Fruit fly (Drosophila melanogaster) whole organism, embryonic: Measurements from ENCODE around the gene Ripalpha.

Experiments
- Ada2b ChIP-seq: fragments of 200-800 bp; sonication (Bioruptor generic); IDR thresholded peaks from 2 replicates; pipeline ENCODE4 v1.3.6; 2022; ENCODE audit warnings: missing biosample characterization, missing genetic modification characterization
- Atf6 ChIP-seq: fragments of 200-800 bp; sonication (Bioruptor generic); IDR thresholded peaks from 2 replicates; pipeline ENCODE4 v1.3.6; 2022; ENCODE audit warnings: missing biosample characterization, missing genetic modification characterization
- CG10543 ChIP-seq: fragments of 200-800 bp; sonication (Bioruptor generic); optimal IDR thresholded peaks from 3 replicates; lab custom pipeline; 2017; ENCODE audit warnings: missing biosample characterization, mild to moderate bottlenecking, missing genetic modification characterization, moderate library complexity
- CG10959 ChIP-seq: fragments of 200-800 bp; sonication (Bioruptor generic); IDR thresholded peaks from 2 replicates; pipeline ENCODE4 v1.3.6; 2022; ENCODE audit warnings: missing biosample characterization, missing genetic modification characterization
- CG12299 ChIP-seq: fragments of 200-800 bp; sonication (Bioruptor generic); optimal IDR thresholded peaks from 2 replicates; lab custom pipeline; 2018; ENCODE audit warnings: missing biosample characterization, mild to moderate bottlenecking, missing genetic modification characterization
- CG14667 ChIP-seq: fragments of 200-800 bp; sonication (Bioruptor generic); IDR thresholded peaks from 2 replicates; pipeline ENCODE4 v1.3.6; 2022; ENCODE audit warnings: missing biosample characterization, missing genetic modification characterization
- CG17186 ChIP-seq: fragments of 200-800 bp; sonication (Bioruptor generic); optimal IDR thresholded peaks from 3 replicates; lab custom pipeline; 2017; ENCODE audit warnings: missing biosample characterization, missing genetic modification reagents, missing genetic modification characterization
- CG18011 ChIP-seq: fragments of 200-800 bp; sonication (Bioruptor generic); optimal IDR thresholded peaks from 2 replicates; lab custom pipeline; 2017; ENCODE audit warnings: missing biosample characterization, missing genetic modification characterization, mild to moderate bottlenecking, moderate library complexity, missing genotype
- CG18476 ChIP-seq: fragments of 200-800 bp; sonication (Bioruptor generic); optimal IDR thresholded peaks from 2 replicates; lab custom pipeline; 2016; ENCODE audit warnings: missing biosample characterization, mild to moderate bottlenecking, missing genetic modification characterization
- CG18619 ChIP-seq: fragments of 200-800 bp; sonication (Bioruptor generic); optimal IDR thresholded peaks from 3 replicates; lab custom pipeline; 2017; ENCODE audit warnings: missing biosample characterization, mild to moderate bottlenecking, missing genetic modification characterization
- CG3163 ChIP-seq: fragments of 200-800 bp; sonication (Bioruptor generic); optimal IDR thresholded peaks from 3 replicates; lab custom pipeline; 2016; ENCODE audit warnings: missing biosample characterization, missing genetic modification characterization
- CG32532 ChIP-seq: fragments of 200-800 bp; sonication (Bioruptor generic); IDR thresholded peaks from 2 replicates; pipeline ENCODE4 v1.3.6; 2022; ENCODE audit warnings: missing biosample characterization, missing genetic modification characterization
- CG33213 ChIP-seq: fragments of 200-800 bp; sonication (Bioruptor generic); optimal IDR thresholded peaks from 3 replicates; lab custom pipeline; 2016; ENCODE audit warnings: missing biosample characterization, missing genetic modification characterization
- CG3407 ChIP-seq: fragments of 200-800 bp; sonication (Bioruptor generic); optimal IDR thresholded peaks from 2 replicates; lab custom pipeline; 2018; ENCODE audit warnings: missing biosample characterization, mild to moderate bottlenecking, missing genetic modification characterization
- CG4328 ChIP-seq: fragments of 200-800 bp; sonication (Bioruptor generic); optimal IDR thresholded peaks from 3 replicates; lab custom pipeline; 2017; ENCODE audit warnings: missing biosample characterization, missing genetic modification reagents, missing genetic modification characterization
- CG4854 ChIP-seq: fragments of 200-800 bp; sonication (Bioruptor generic); optimal IDR thresholded peaks from 2 replicates; lab custom pipeline; 2016; ENCODE audit warnings: missing biosample characterization, missing genetic modification characterization, inconsistent platforms
- CG6175 ChIP-seq: fragments of 200-800 bp; sonication (Bioruptor generic); IDR thresholded peaks from 3 replicates; pipeline ENCODE4 v1.3.6; 2022; ENCODE audit warnings: missing biosample characterization, missing genetic modification characterization
- CG6654 ChIP-seq: fragments of 200-800 bp; sonication (Bioruptor generic); optimal IDR thresholded peaks from 2 replicates; lab custom pipeline; 2017; ENCODE audit warnings: missing biosample characterization, mild to moderate bottlenecking, missing genetic modification characterization
- Deaf1 ChIP-seq: fragments of 200-800 bp; optimal IDR thresholded peaks from 3 replicates; lab custom pipeline; 2019; ENCODE audit warnings: missing biosample characterization, mild to moderate bottlenecking, missing genetic modification characterization, moderate library complexity
- Eip74EF ChIP-seq, 2 experiments: fragments of 200-800 bp in 1 of 2; fragments of >200 bp in 1 of 2; sonication (Bioruptor generic) in 1 of 2; optimal IDR thresholded peaks; 2 replicates each; lab custom pipeline; 2017 to 2019; ENCODE audit warnings: missing biosample characterization in 2 of 2, missing genetic modification characterization in 2 of 2, mild to moderate bottlenecking in 1 of 2, moderate library complexity in 1 of 2
- Fer1 ChIP-seq: fragments of 200-800 bp; sonication (Bioruptor generic); optimal IDR thresholded peaks from 2 replicates; lab custom pipeline; 2017; ENCODE audit warnings: missing biosample characterization, mild to moderate bottlenecking, missing genetic modification characterization
- HLH3B ChIP-seq: fragments of 200-800 bp; sonication (Bioruptor generic); IDR thresholded peaks from 2 replicates; pipeline ENCODE4 v1.3.6; 2022; ENCODE audit warnings: missing biosample characterization, missing genetic modification characterization
- MBD-R2 ChIP-seq: fragments of 200-800 bp; sonication (Bioruptor generic); IDR thresholded peaks from 2 replicates; pipeline ENCODE4 v1.3.6; 2022; ENCODE audit warnings: missing biosample characterization, missing genetic modification characterization
- MESR4 ChIP-seq: fragments of 200-800 bp; sonication (Bioruptor generic); optimal IDR thresholded peaks from 2 replicates; lab custom pipeline; 2018; ENCODE audit warnings: missing biosample characterization, mild to moderate bottlenecking, missing genetic modification characterization, moderate library complexity
- NC2β ChIP-seq: fragments of 200-800 bp; sonication (Bioruptor generic); optimal IDR thresholded peaks from 2 replicates; lab custom pipeline; 2016; ENCODE audit warnings: missing biosample characterization, missing genetic modification characterization
- Nf-YA ChIP-seq: fragments of 200-800 bp; sonication (Bioruptor generic); IDR thresholded peaks from 2 replicates; pipeline ENCODE4 v1.3.6; 2022; ENCODE audit warnings: missing biosample characterization, missing genetic modification characterization
- Ravus ChIP-seq: fragments of 200-800 bp; sonication (Bioruptor generic); IDR thresholded peaks from 2 replicates; pipeline ENCODE4 v1.3.6; 2022; ENCODE audit warnings: missing biosample characterization, missing genetic modification characterization
- Taf1 ChIP-seq: fragments of 200-800 bp; sonication (Bioruptor generic); IDR thresholded peaks from 2 replicates; pipeline ENCODE4 v1.3.6; 2022; ENCODE audit warnings: missing biosample characterization, missing genetic modification characterization
- ash1 ChIP-seq: fragments of 200-800 bp; sonication (Bioruptor generic); optimal IDR thresholded peaks from 2 replicates; lab custom pipeline; 2018; ENCODE audit warnings: missing biosample characterization, mild to moderate bottlenecking, missing genetic modification characterization
- btn ChIP-seq: fragments of 200-800 bp; sonication (Bioruptor generic); optimal IDR thresholded peaks from 2 replicates; lab custom pipeline; 2016; ENCODE audit warnings: missing biosample characterization, missing genetic modification characterization
- chif ChIP-seq, 2 experiments: fragments of 200-800 bp; sonication (Bioruptor generic); optimal IDR thresholded peaks; 3 replicates each; lab custom pipeline; 2016; ENCODE audit warnings: missing biosample characterization in 2 of 2, missing genetic modification characterization in 2 of 2
- chinmo ChIP-seq: fragments of 200-800 bp; sonication (Bioruptor generic); IDR thresholded peaks from 4 replicates; pipeline ENCODE4 v1.3.6; 2022; ENCODE audit warnings: missing biosample characterization, missing genetic modification characterization; ENCODE audit not compliant: partially characterized antibody
- chm ChIP-seq: fragments of 200-800 bp; sonication (Bioruptor generic); IDR thresholded peaks from 2 replicates; pipeline ENCODE4 v1.3.6; 2022; ENCODE audit warnings: missing biosample characterization, missing genetic modification characterization
- crol ChIP-seq: fragments of 200-800 bp; sonication (Bioruptor generic); IDR thresholded peaks from 2 replicates; pipeline ENCODE4 v1.3.6; 2022; ENCODE audit warnings: missing biosample characterization, missing genetic modification characterization
- dan ChIP-seq: fragments of 200-800 bp; sonication (Bioruptor generic); IDR thresholded peaks from 2 replicates; pipeline ENCODE4 v1.3.6; 2022; ENCODE audit warnings: missing biosample characterization, missing genetic modification characterization
- emc ChIP-seq: fragments of 200-800 bp; sonication (Bioruptor generic); optimal IDR thresholded peaks from 2 replicates; lab custom pipeline; 2016; ENCODE audit warnings: missing biosample characterization, missing genetic modification characterization
- eyg ChIP-seq: fragments of 200-800 bp; sonication (Bioruptor generic); optimal IDR thresholded peaks from 3 replicates; lab custom pipeline; 2016; ENCODE audit warnings: missing biosample characterization, missing genetic modification characterization
- gem ChIP-seq: fragments of 200-800 bp; sonication (Bioruptor generic); optimal IDR thresholded peaks from 2 replicates; lab custom pipeline; 2019; ENCODE audit warnings: missing biosample characterization, mild to moderate bottlenecking, missing genetic modification characterization, moderate library complexity
- ind ChIP-seq: fragments of 200-800 bp; sonication (Bioruptor generic); optimal IDR thresholded peaks from 3 replicates; lab custom pipeline; 2016; ENCODE audit warnings: missing biosample characterization, missing genetic modification characterization
- knrl ChIP-seq: fragments of 200-800 bp; sonication (Bioruptor generic); IDR thresholded peaks from 3 replicates; pipeline ENCODE4 v1.3.6; 2022; ENCODE audit warnings: missing biosample characterization, missing genetic modification characterization; ENCODE audit not compliant: partially characterized antibody
- lov ChIP-seq, 2 experiments: fragments of 200-800 bp in 1 of 2; fragments of >200 bp in 1 of 2; sonication (Bioruptor generic) in 1 of 2; IDR thresholded peaks in 1 of 2; optimal IDR thresholded peaks in 1 of 2; 2 replicates in 1 of 2; 3 replicates in 1 of 2; pipeline versions ENCODE4 v1.3.6 to Lab custom; 2017 to 2022; ENCODE audit warnings: missing biosample characterization in 1 of 2, missing genetic modification characterization in 1 of 2
- oc ChIP-seq: fragments of 200-800 bp; sonication (Bioruptor generic); optimal IDR thresholded peaks from 2 replicates; lab custom pipeline; 2018; ENCODE audit warnings: missing biosample characterization, mild to moderate bottlenecking, missing genetic modification characterization, moderate library complexity
- pb ChIP-seq: fragments of 200-800 bp; sonication (Bioruptor generic); optimal IDR thresholded peaks from 3 replicates; lab custom pipeline; 2016; ENCODE audit warnings: missing biosample characterization, missing genetic modification characterization
- pfk ChIP-seq: fragments of 200-800 bp; sonication (Bioruptor generic); optimal IDR thresholded peaks from 2 replicates; lab custom pipeline; 2018; ENCODE audit warnings: missing biosample characterization, mild to moderate bottlenecking, missing genetic modification characterization, moderate library complexity
- rib ChIP-seq: fragments of 200-800 bp; sonication (Bioruptor generic); IDR thresholded peaks from 2 replicates; pipeline ENCODE4 v1.3.6; 2022; ENCODE audit warnings: missing biosample characterization, missing genetic modification characterization
- ro ChIP-seq: fragments of 200-800 bp; sonication (Bioruptor generic); IDR thresholded peaks from 2 replicates; pipeline ENCODE4 v1.3.6; 2022; ENCODE audit warnings: missing biosample characterization, missing genetic modification characterization
- so ChIP-seq: fragments of 200-800 bp; sonication (Bioruptor generic); IDR thresholded peaks from 3 replicates; pipeline ENCODE4 v1.3.6; 2022; ENCODE audit warnings: missing biosample characterization, missing genetic modification characterization
- stc ChIP-seq: fragments of 200-800 bp; sonication (Bioruptor generic); IDR thresholded peaks from 2 replicates; pipeline ENCODE4 v1.3.6; 2022; ENCODE audit warnings: missing biosample characterization, missing genetic modification characterization
- tna ChIP-seq: fragments of 200-800 bp; sonication (Bioruptor generic); IDR thresholded peaks from 2 replicates; pipeline ENCODE4 v1.3.6; 2022; ENCODE audit warnings: missing biosample characterization, missing genetic modification characterization; ENCODE audit not compliant: partially characterized antibody
- vvl ChIP-seq: fragments of 200-800 bp; sonication (Bioruptor generic); IDR thresholded peaks from 2 replicates; pipeline ENCODE4 v1.3.6; 2022; ENCODE audit warnings: missing biosample characterization, missing genetic modification characterization
- zfh2 ChIP-seq: fragments of 200-800 bp; sonication (Bioruptor generic); optimal IDR thresholded peaks from 2 replicates; lab custom pipeline; 2016; ENCODE audit warnings: missing biosample characterization, missing genetic modification characterization

Ripalpha gene

dm6 chr2L:10246785-10247190 is 46.0 kb upstream of the Ripalpha start, which contains the start of gene chico (continued):
- no peak for TF ChIP-seq chif (GFP tag; optimal IDR thresholded peaks at IDR 0.05; lab: Kevin White, UChicago)
- TF ChIP-seq ro, result no peak
- TF ChIP-seq Atf6 (GFP tag; lab: Robert Waterston, UW), result 0 out of 2 replicates have a peak, but pooled peaks have one; percentile 12
- TF ChIP-seq HLH3B, result no peak
- peak; percentile 56 for TF ChIP-seq MBD-R2 (GFP tag; lab: Robert Waterston, UW)
- no peak for TF ChIP-seq Nf-YA (GFP tag; lab: Robert Waterston, UW)
- TF ChIP-seq NC2β (GFP tag; lab: Kevin White, UChicago), result peak; percentile 15
- TF ChIP-seq pb (GFP tag; lab: Kevin White, UChicago), result no peak
- peak; percentile 48 for TF ChIP-seq CG33213
- TF ChIP-seq Ravus (GFP tag; lab: Robert Waterston, UW), result no peak
- TF ChIP-seq CG12299, result no peak
- TF ChIP-seq ash1, result no peak
- no peak for TF ChIP-seq CG18619 (GFP tag; lab: Kevin White, UChicago)
- TF ChIP-seq zfh2 (GFP tag; lab: Kevin White, UChicago), result no peak
- no peak for TF ChIP-seq CG3163
- TF ChIP-seq CG4854, result peak; percentile 4
- peak; percentile 76; the same call in 2 of the 4 replicates for TF ChIP-seq chinmo (GFP tag; lab: Robert Waterston, UW)
- TF ChIP-seq oc, result no peak
- no peak; the same call in 2 of the 3 replicates for TF ChIP-seq knrl (GFP tag; lab: Robert Waterston, UW)
- TF ChIP-seq lov (optimal IDR thresholded peaks at IDR 0.05; lab: Kevin White, UChicago), result no peak
- TF ChIP-seq lov (GFP tag; IDR thresholded peaks at IDR 0.05; lab: Robert Waterston, UW), result no peak
- TF ChIP-seq CG10543 (GFP tag; lab: Kevin White, UChicago), result no peak
- no peak for TF ChIP-seq rib (GFP tag; lab: Robert Waterston, UW)
- TF ChIP-seq CG10959 (GFP tag; lab: Robert Waterston, UW), result no peak
- TF ChIP-seq CG18011 (GFP tag; lab: Kevin White, UChicago), result no peak
- no peak for TF ChIP-seq crol
- no peak for TF ChIP-seq Deaf1
- TF ChIP-seq gem, result no peak
- no peak for TF ChIP-seq vvl (GFP tag; lab: Robert Waterston, UW)
- no peak for TF ChIP-seq CG32532 (GFP tag; lab: Robert Waterston, UW)
- no peak for TF ChIP-seq CG6654 (GFP tag; lab: Kevin White, UChicago)
- TF ChIP-seq CG14667 (GFP tag; lab: Robert Waterston, UW), result no peak
- no peak for TF ChIP-seq Ada2b (GFP tag; lab: Robert Waterston, UW)
- TF ChIP-seq CG6175, result no peak
- no peak for TF ChIP-seq stc (GFP tag; lab: Robert Waterston, UW)
- TF ChIP-seq CG3407, result no peak
- TF ChIP-seq MESR4 (GFP tag; lab: Kevin White, UChicago), result peak; percentile 79
- TF ChIP-seq pfk, result peak; percentile 68
- no peak for TF ChIP-seq Eip74EF (GFP tag; optimal IDR thresholded peaks at IDR 0.05; lab: Kevin White, UChicago)
- TF ChIP-seq Taf1 (GFP tag; lab: Robert Waterston, UW), result no peak
- no peak for TF ChIP-seq CG4328 (GFP tag; lab: Kevin White, UChicago)
- TF ChIP-seq CG18476, result no peak
- TF ChIP-seq btn (GFP tag; lab: Kevin White, UChicago), result no peak
- no peak for TF ChIP-seq tna
- TF ChIP-seq chm (GFP tag; lab: Robert Waterston, UW), result no peak
- peak; percentile 27 for TF ChIP-seq Fer1 (GFP tag; lab: Kevin White, UChicago)
- no peak for TF ChIP-seq ind
- peak; percentile 17 for TF ChIP-seq CG17186 (GFP tag; lab: Kevin White, UChicago)
- TF ChIP-seq so (GFP tag; lab: Robert Waterston, UW), result no peak; the same call in 2 of the 3 replicates
- no peak for TF ChIP-seq eyg (GFP tag; lab: Kevin White, UChicago)
- no peak for TF ChIP-seq emc (GFP tag; lab: Kevin White, UChicago)
- no peak for TF ChIP-seq dan (GFP tag; lab: Robert Waterston, UW)
